Fruit fly (Drosophila melanogaster): Measurements from ENCODE around the gene Pcp.

DNA sequence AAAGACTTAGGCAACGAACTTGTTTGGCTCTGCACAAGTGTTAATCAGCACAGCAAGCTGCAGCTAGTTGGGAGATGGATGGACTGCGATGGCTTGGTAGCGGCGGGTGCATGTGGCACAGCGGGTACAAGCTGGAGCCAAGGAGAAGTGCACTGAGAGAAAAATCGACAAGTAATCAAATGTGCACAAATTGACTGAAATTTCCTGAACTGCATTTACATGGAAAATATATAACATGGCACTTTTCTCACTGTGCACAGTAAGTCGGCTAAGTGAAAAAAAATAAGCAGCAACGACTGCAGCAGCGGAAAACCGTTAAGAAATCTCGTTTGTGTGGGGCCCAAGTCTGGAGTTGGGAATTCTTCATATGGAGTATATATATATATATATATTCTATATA is 30.4 kb upstream of the Pcp start:
- TF ChIP-seq CG8478 (optimal IDR thresholded peaks at IDR 0.05) (no peak), CTCF (optimal IDR thresholded peaks at IDR 0.05) (no peak)
